Fruit fly (Drosophila melanogaster) whole organism, embryonic: ENCODE measurements around the gene CG31627.

Experiments
- ATbp ChIP-seq: fragments of 200-800 bp; sonication (Bioruptor generic); optimal IDR thresholded peaks from 2 replicates; lab custom pipeline; 2017; ENCODE audit warnings: missing biosample characterization, mild to moderate bottlenecking, missing genetic modification characterization, missing genetic modification reagents
- Atf3 ChIP-seq: fragments of 200-800 bp; sonication (Bioruptor generic); optimal IDR thresholded peaks from 3 replicates; lab custom pipeline; 2016; ENCODE audit warnings: missing biosample characterization, missing genetic modification characterization
- CG10267 ChIP-seq: fragments of 200-800 bp; sonication (Bioruptor generic); optimal IDR thresholded peaks from 2 replicates; lab custom pipeline; 2018; ENCODE audit warnings: missing biosample characterization, mild to moderate bottlenecking, missing genetic modification characterization, moderate library complexity
- CG10366 ChIP-seq: fragments of 200-800 bp; sonication (Bioruptor generic); IDR thresholded peaks from 2 replicates; pipeline ENCODE4 v1.3.6; 2022; ENCODE audit warnings: missing biosample characterization, missing genetic modification characterization
- CG10654 ChIP-seq: fragments of 200-800 bp; sonication (Bioruptor generic); optimal IDR thresholded peaks from 2 replicates; lab custom pipeline; 2016; ENCODE audit warnings: missing biosample characterization, missing genetic modification characterization
- CG12659 ChIP-seq: fragments of 200-800 bp; sonication (Bioruptor generic); optimal IDR thresholded peaks from 3 replicates; lab custom pipeline; 2017; ENCODE audit warnings: mild to moderate bottlenecking, missing biosample characterization, missing genetic modification reagents, missing genetic modification characterization
- CG15479 ChIP-seq: fragments of 200-800 bp; sonication (Bioruptor generic); optimal IDR thresholded peaks from 3 replicates; lab custom pipeline; 2019; ENCODE audit warnings: missing biosample characterization, mild to moderate bottlenecking, missing genetic modification characterization, moderate library complexity
- CG15514 ChIP-seq: fragments of 200-800 bp; sonication (Bioruptor generic); optimal IDR thresholded peaks from 3 replicates; lab custom pipeline; 2017; ENCODE audit warnings: missing biosample characterization, missing genetic modification characterization, mild to moderate bottlenecking, moderate library complexity, missing genetic modification reagents
- CG16779 ChIP-seq: fragments of 200-800 bp; sonication (Bioruptor generic); IDR thresholded peaks from 2 replicates; pipeline ENCODE4 v1.3.6; 2022; ENCODE audit warnings: missing biosample characterization, missing genetic modification characterization
- CG17568 ChIP-seq: fragments of 200-800 bp; sonication (Bioruptor generic); optimal IDR thresholded peaks from 2 replicates; lab custom pipeline; 2018; ENCODE audit warnings: missing biosample characterization, mild to moderate bottlenecking, missing genetic modification characterization, moderate library complexity
- CG18476 ChIP-seq: fragments of 200-800 bp; sonication (Bioruptor generic); optimal IDR thresholded peaks from 2 replicates; lab custom pipeline; 2016; ENCODE audit warnings: missing biosample characterization, mild to moderate bottlenecking, missing genetic modification characterization
- CG2116 ChIP-seq: fragments of 200-800 bp; sonication (Bioruptor generic); optimal IDR thresholded peaks from 3 replicates; lab custom pipeline; 2018; ENCODE audit warnings: missing biosample characterization, mild to moderate bottlenecking, missing genetic modification characterization
- CG3163 ChIP-seq: fragments of 200-800 bp; sonication (Bioruptor generic); optimal IDR thresholded peaks from 3 replicates; lab custom pipeline; 2016; ENCODE audit warnings: missing biosample characterization, missing genetic modification characterization
- CG4404 ChIP-seq: fragments of 200-800 bp; sonication (Bioruptor generic); IDR thresholded peaks from 2 replicates; pipeline ENCODE4 v1.3.6; 2022; ENCODE audit warnings: missing biosample characterization, missing genetic modification characterization
- CG4820 ChIP-seq: fragments of 200-800 bp; sonication (Bioruptor generic); optimal IDR thresholded peaks from 3 replicates; lab custom pipeline; 2016; ENCODE audit warnings: missing biosample characterization, missing genetic modification characterization
- CG6854 ChIP-seq: fragments of 200-800 bp; sonication (Bioruptor generic); optimal IDR thresholded peaks from 3 replicates; lab custom pipeline; 2017; ENCODE audit warnings: missing biosample characterization, mild to moderate bottlenecking, missing genetic modification characterization
- CG7745 ChIP-seq: fragments of 200-800 bp; sonication (Bioruptor generic); optimal IDR thresholded peaks from 2 replicates; lab custom pipeline; 2018; ENCODE audit warnings: missing biosample characterization, mild to moderate bottlenecking, missing genetic modification characterization, moderate library complexity
- CG8359 ChIP-seq: fragments of 200-800 bp; sonication (Bioruptor generic); optimal IDR thresholded peaks from 2 replicates; lab custom pipeline; 2017; ENCODE audit warnings: missing biosample characterization, mild to moderate bottlenecking, missing genetic modification characterization, borderline replicate concordance
- Chrac-16 ChIP-seq: fragments of 200-800 bp; sonication (Bioruptor generic); optimal IDR thresholded peaks from 3 replicates; lab custom pipeline; 2016; ENCODE audit warnings: missing biosample characterization, missing genetic modification characterization
- CoRest ChIP-seq: fragments of 200-800 bp; sonication (Bioruptor generic); optimal IDR thresholded peaks from 3 replicates; lab custom pipeline; 2018; ENCODE audit warnings: missing biosample characterization, mild to moderate bottlenecking, missing genetic modification characterization, moderate library complexity
- Dad ChIP-seq: fragments of 200-800 bp; sonication (Bioruptor generic); optimal IDR thresholded peaks from 3 replicates; lab custom pipeline; 2016; ENCODE audit warnings: missing biosample characterization, missing genetic modification characterization
- E2f2 ChIP-seq: fragments of 200-800 bp; sonication (Bioruptor generic); IDR thresholded peaks from 2 replicates; pipeline ENCODE4 v1.3.6; 2022; ENCODE audit warnings: missing biosample characterization, missing genetic modification characterization
- HLH4C ChIP-seq: fragments of 200-800 bp; sonication (Bioruptor generic); IDR thresholded peaks from 3 replicates; pipeline ENCODE4 v1.3.6; 2022; ENCODE audit warnings: missing biosample characterization, missing genetic modification characterization; ENCODE audit not compliant: partially characterized antibody
- HmgD ChIP-seq: fragments of 200-800 bp; sonication (Bioruptor generic); optimal IDR thresholded peaks from 3 replicates; lab custom pipeline; 2016; ENCODE audit warnings: missing biosample characterization, missing genetic modification characterization
- Optix ChIP-seq: fragments of 200-800 bp; sonication (Bioruptor generic); IDR thresholded peaks from 3 replicates; pipeline ENCODE4 v1.3.6; 2022; ENCODE audit warnings: missing biosample characterization, missing genetic modification characterization
- Ravus ChIP-seq: fragments of 200-800 bp; sonication (Bioruptor generic); IDR thresholded peaks from 2 replicates; pipeline ENCODE4 v1.3.6; 2022; ENCODE audit warnings: missing biosample characterization, missing genetic modification characterization
- Sin3A ChIP-seq: fragments of >200 bp; optimal IDR thresholded peaks from 2 replicates; lab custom pipeline; 2018
- Six4 ChIP-seq: fragments of 200-800 bp; sonication (Bioruptor generic); optimal IDR thresholded peaks from 2 replicates; lab custom pipeline; 2016; ENCODE audit warnings: missing biosample characterization, missing genetic modification characterization
- Sox102F ChIP-seq: fragments of 200-800 bp; sonication (Bioruptor generic); optimal IDR thresholded peaks from 2 replicates; lab custom pipeline; 2018; ENCODE audit warnings: missing biosample characterization, mild to moderate bottlenecking, missing genetic modification characterization, moderate library complexity
- bab2 ChIP-seq: fragments of 200-800 bp; sonication (Bioruptor generic); optimal IDR thresholded peaks from 2 replicates; lab custom pipeline; 2016; ENCODE audit warnings: missing biosample characterization, missing genetic modification characterization
- btn ChIP-seq: fragments of 200-800 bp; sonication (Bioruptor generic); optimal IDR thresholded peaks from 2 replicates; lab custom pipeline; 2016; ENCODE audit warnings: missing biosample characterization, missing genetic modification characterization
- chn ChIP-seq: fragments of 200-800 bp; sonication (Bioruptor generic); optimal IDR thresholded peaks from 2 replicates; lab custom pipeline; 2016; ENCODE audit warnings: missing biosample characterization, missing genetic modification characterization
- croc ChIP-seq: fragments of 200-800 bp; sonication (Bioruptor generic); conservative IDR thresholded peaks from 3 replicates; pipeline ENCODE4 v1.3.6; 2022; ENCODE audit warnings: missing biosample characterization, missing genetic modification characterization
- dan ChIP-seq: fragments of 200-800 bp; sonication (Bioruptor generic); IDR thresholded peaks from 2 replicates; pipeline ENCODE4 v1.3.6; 2022; ENCODE audit warnings: missing biosample characterization, missing genetic modification characterization
- fd102C ChIP-seq: fragments of 200-800 bp; sonication (Bioruptor generic); optimal IDR thresholded peaks from 2 replicates; lab custom pipeline; 2018; ENCODE audit warnings: missing biosample characterization, mild to moderate bottlenecking, missing genetic modification characterization, moderate library complexity
- fd96Cb ChIP-seq: fragments of 200-800 bp; sonication (Bioruptor generic); optimal IDR thresholded peaks from 2 replicates; lab custom pipeline; 2018; ENCODE audit warnings: missing biosample characterization, mild to moderate bottlenecking, missing genetic modification characterization, moderate library complexity
- fu2 ChIP-seq: fragments of 200-800 bp; sonication (Bioruptor generic); optimal IDR thresholded peaks from 2 replicates; lab custom pipeline; 2016; ENCODE audit warnings: missing biosample characterization, missing genetic modification characterization
- gcm2 ChIP-seq: fragments of 200-800 bp; sonication (Bioruptor generic); optimal IDR thresholded peaks from 2 replicates; lab custom pipeline; 2016; ENCODE audit warnings: missing biosample characterization, missing genetic modification characterization
- gsb ChIP-seq: fragments of 200-800 bp; sonication (Bioruptor generic); IDR thresholded peaks from 2 replicates; pipeline ENCODE4 v1.3.6; 2022; ENCODE audit warnings: missing biosample characterization, missing genetic modification characterization
- jigr1 ChIP-seq: fragments of 200-800 bp; sonication (Bioruptor generic); IDR thresholded peaks from 3 replicates; pipeline ENCODE4 v1.3.6; 2022; ENCODE audit warnings: missing biosample characterization, missing genetic modification characterization
- ken ChIP-seq: fragments of 200-800 bp; sonication (Bioruptor generic); IDR thresholded peaks from 3 replicates; pipeline ENCODE4 v1.3.6; 2022; ENCODE audit warnings: missing biosample characterization, missing genetic modification characterization
- mld ChIP-seq: fragments of 200-800 bp; sonication (Bioruptor generic); IDR thresholded peaks from 3 replicates; pipeline ENCODE4 v1.3.6; 2022; ENCODE audit warnings: missing biosample characterization, missing genetic modification characterization; ENCODE audit not compliant: partially characterized antibody
- nom ChIP-seq: fragments of 200-800 bp; sonication (Bioruptor generic); optimal IDR thresholded peaks from 2 replicates; lab custom pipeline; 2017; ENCODE audit warnings: missing biosample characterization, missing genetic modification characterization, mild to moderate bottlenecking, moderate library complexity, missing genetic modification reagents
- p53 ChIP-seq: fragments of 200-800 bp; sonication (Bioruptor generic); optimal IDR thresholded peaks from 2 replicates; lab custom pipeline; 2016; ENCODE audit warnings: missing biosample characterization, missing genetic modification characterization
- pan ChIP-seq, 4 experiments: fragments of >200 bp in 3 of 4; fragments of 200-800 bp in 1 of 4; sonication (Bioruptor generic) in 1 of 4; optimal IDR thresholded peaks in 3 of 4; IDR thresholded peaks in 1 of 4; 2 replicates each; pipeline versions ENCODE4 v1.3.6 to Lab custom; 2017 to 2022; ENCODE audit warnings: missing biosample characterization in 2 of 4, missing genetic modification characterization in 2 of 4, mixed read lengths in 1 of 4
- pum ChIP-seq: fragments of 200-800 bp; sonication (Bioruptor generic); optimal IDR thresholded peaks from 2 replicates; lab custom pipeline; 2016; ENCODE audit warnings: missing biosample characterization, missing genetic modification characterization
- schlank ChIP-seq: fragments of 200-800 bp; sonication (Bioruptor generic); optimal IDR thresholded peaks from 2 replicates; lab custom pipeline; 2018; ENCODE audit warnings: missing biosample characterization, mild to moderate bottlenecking, missing genetic modification characterization
- slbo ChIP-seq: fragments of 200-800 bp; sonication (Bioruptor generic); IDR thresholded peaks from 2 replicates; pipeline ENCODE4 v1.3.6; 2022; ENCODE audit warnings: missing biosample characterization, missing genetic modification characterization
- sr ChIP-seq: fragments of 200-800 bp; sonication (Bioruptor generic); IDR thresholded peaks from 3 replicates; pipeline ENCODE4 v1.3.6; 2022; ENCODE audit warnings: missing biosample characterization, missing genetic modification characterization
- yki ChIP-seq: fragments of >200 bp; optimal IDR thresholded peaks from 3 replicates; lab custom pipeline; 2018
- zfh2 ChIP-seq: fragments of 200-800 bp; sonication (Bioruptor generic); optimal IDR thresholded peaks from 2 replicates; lab custom pipeline; 2016; ENCODE audit warnings: missing biosample characterization, missing genetic modification characterization

CG31627 gene

dm6 chr2L:21158554-21158953, 14.5 kb upstream of the CG31627 start, which contains the start of the genes Coq3 and Pld3 (continued):
- TF ChIP-seq CG2116 (peak; percentile 64), ken (GFP tag; lab: Robert Waterston, UW) (peak; percentile 61; the same call in 2 of the 3 replicates), Optix (peak; percentile 74; the same call in 2 of the 3 replicates), CG3163 (GFP tag; lab: Kevin White, UChicago) (peak; percentile 7), CG10366 (GFP tag; lab: Robert Waterston, UW) (peak; percentile 69), Sox102F (peak; percentile 87), Atf3 (GFP tag; lab: Kevin White, UChicago) (peak; percentile 58), fu2 (peak; percentile 58), pum (GFP tag; lab: Kevin White, UChicago) (peak; percentile 54), dan (GFP tag; lab: Robert Waterston, UW) (no peak), CG10267 (tag; lab: Kevin White, UChicago) (peak; percentile 74), HmgD (GFP tag; lab: Kevin White, UChicago) (no peak), HLH4C (GFP tag; lab: Robert Waterston, UW) (no peak), schlank (tag; lab: Kevin White, UChicago) (peak; percentile 70), fd102C (GFP tag; lab: Kevin White, UChicago) (no peak), CG18476 (GFP tag; lab: Kevin White, UChicago) (peak; percentile 75), CG7745 (tag; lab: Kevin White, UChicago) (no peak), btn (no peak), sr (GFP tag; lab: Robert Waterston, UW) (0 out of 3 replicates have a peak, but pooled peaks have one; percentile 36), Six4 (GFP tag; lab: Kevin White, UChicago) (peak; percentile 77), p53 (GFP tag; lab: Kevin White, UChicago) (no peak), CG8359 (GFP tag; lab: Kevin White, UChicago) (peak; percentile 64), CG6854 (GFP tag; lab: Kevin White, UChicago) (peak; percentile 55), CG15514 (GFP tag; lab: Kevin White, UChicago) (peak; percentile 97), CG16779 (GFP tag; lab: Robert Waterston, UW) (peak; percentile 80), CG17568 (GFP tag; lab: Kevin White, UChicago) (no peak), fd96Cb (tag; lab: Kevin White, UChicago) (peak; percentile 76), jigr1 (GFP tag; lab: Robert Waterston, UW) (no peak), Dad (GFP tag; lab: Kevin White, UChicago) (peak; percentile 15), CoRest (peak; percentile 82), Sin3A (lab: Kevin White, UChicago) (no peak), gsb (GFP tag; lab: Robert Waterston, UW) (peak; percentile 60), yki (lab: Kevin White, UChicago) (no peak), CG4820 (GFP tag; lab: Kevin White, UChicago) (peak; percentile 69), CG4404 (peak; percentile 65), pan (optimal IDR thresholded peaks at IDR 0.05; lab: Kevin White, UChicago) (no peak), pan (GFP tag; optimal IDR thresholded peaks at IDR 0.05 in 1 of 2, IDR thresholded peaks at IDR 0.05 in 1 of 2) (peak in 1 of 2 experiments; percentile 84), gcm2 (GFP tag; lab: Kevin White, UChicago) (no peak), nom (GFP tag; lab: Kevin White, UChicago) (peak; percentile 86), zfh2 (GFP tag; lab: Kevin White, UChicago) (peak; percentile 83), E2f2 (GFP tag; lab: Robert Waterston, UW) (peak; percentile 71), Chrac-16 (peak; percentile 76), croc (GFP tag; lab: Robert Waterston, UW) (peak; percentile 60), ATbp (peak; percentile 68), chn (GFP tag; lab: Kevin White, UChicago) (peak; percentile 73), CG10654 (GFP tag; lab: Kevin White, UChicago) (peak; percentile 83), slbo (GFP tag; lab: Robert Waterston, UW) (peak; percentile 89), bab2 (peak; percentile 62), mld (no peak), CG12659 (peak; percentile 84), Ravus (GFP tag; lab: Robert Waterston, UW) (no peak; the same call in 1 of the 2 replicates), CG15479 (peak; percentile 15)
